Fruit fly (Drosophila melanogaster) whole organism, wandering third instar larva: Measurements from ENCODE around the gene CG12998.

Source experiments
- Mio ChIP-seq: sonication (Bioruptor generic); optimal IDR thresholded peaks from 2 replicates; lab custom pipeline; 2016; ENCODE audit warnings: missing biosample characterization, missing genetic modification characterization
- Myc ChIP-seq: fragments of >200 bp; optimal IDR thresholded peaks from 2 replicates; lab custom pipeline; 2017
- Rel ChIP-seq, 2 experiments: fragments of 200-800 bp; sonication (Bioruptor generic) in 1 of 2; optimal IDR thresholded peaks; 2 replicates in 1 of 2; 3 replicates in 1 of 2; lab custom pipeline; 2016 to 2019; ENCODE audit warnings: mild to moderate bottlenecking in 2 of 2, missing biosample characterization in 2 of 2, missing genetic modification characterization in 2 of 2, moderate library complexity in 1 of 2
- Vsx2 ChIP-seq: fragments of 200-300, 225-300 bp; sonication (Bioruptor generic); optimal IDR thresholded peaks from 2 replicates; lab custom pipeline; 2018; ENCODE audit warnings: missing biosample characterization, missing genetic modification characterization; ENCODE audit not compliant: partially characterized antibody
- br ChIP-seq: fragments of 200-800 bp; sonication (Bioruptor generic); optimal IDR thresholded peaks from 2 replicates; lab custom pipeline; 2016; ENCODE audit warnings: missing biosample characterization, missing genetic modification characterization
- foxo ChIP-seq, 2 experiments: fragments of 200-800 bp; sonication (Bioruptor generic); optimal IDR thresholded peaks; 2 replicates in 1 of 2; 3 replicates in 1 of 2; lab custom pipeline; 2016 to 2017; ENCODE audit warnings: missing biosample characterization in 2 of 2, missing genetic modification characterization in 2 of 2
- usp ChIP-seq: fragments of >200 bp; optimal IDR thresholded peaks from 2 replicates; lab custom pipeline; 2017; ENCODE audit warnings: missing biosample characterization, missing genetic modification characterization

- TF ChIP-seq Rel (GFP tag; optimal IDR thresholded peaks at IDR 0.05; lab: Kevin White, UChicago) = no peak
- TF ChIP-seq Rel (tag; optimal IDR thresholded peaks at IDR 0.05; lab: Kevin White, UChicago) = no peak
- no peak for TF ChIP-seq Vsx2 (GFP tag; lab: Kevin White, UChicago)
- no peak for TF ChIP-seq usp (GFP tag; lab: Kevin White, UChicago)
- TF ChIP-seq br = no peak
- no peak for TF ChIP-seq Myc (lab: Kevin White, UChicago)
- no peak for TF ChIP-seq foxo (GFP tag; optimal IDR thresholded peaks at IDR 0.05; lab: Kevin White, UChicago)
- no peak for TF ChIP-seq Mio (GFP tag; lab: Kevin White, UChicago)
Observed at dm6 chrX:17186432-17186831, 32.0 kb upstream of the CG12998 start.
